Fruit fly (Drosophila melanogaster): ENCODE measurements around the gene Rab3-GEF.

Gene Rab3-GEF

DNA sequence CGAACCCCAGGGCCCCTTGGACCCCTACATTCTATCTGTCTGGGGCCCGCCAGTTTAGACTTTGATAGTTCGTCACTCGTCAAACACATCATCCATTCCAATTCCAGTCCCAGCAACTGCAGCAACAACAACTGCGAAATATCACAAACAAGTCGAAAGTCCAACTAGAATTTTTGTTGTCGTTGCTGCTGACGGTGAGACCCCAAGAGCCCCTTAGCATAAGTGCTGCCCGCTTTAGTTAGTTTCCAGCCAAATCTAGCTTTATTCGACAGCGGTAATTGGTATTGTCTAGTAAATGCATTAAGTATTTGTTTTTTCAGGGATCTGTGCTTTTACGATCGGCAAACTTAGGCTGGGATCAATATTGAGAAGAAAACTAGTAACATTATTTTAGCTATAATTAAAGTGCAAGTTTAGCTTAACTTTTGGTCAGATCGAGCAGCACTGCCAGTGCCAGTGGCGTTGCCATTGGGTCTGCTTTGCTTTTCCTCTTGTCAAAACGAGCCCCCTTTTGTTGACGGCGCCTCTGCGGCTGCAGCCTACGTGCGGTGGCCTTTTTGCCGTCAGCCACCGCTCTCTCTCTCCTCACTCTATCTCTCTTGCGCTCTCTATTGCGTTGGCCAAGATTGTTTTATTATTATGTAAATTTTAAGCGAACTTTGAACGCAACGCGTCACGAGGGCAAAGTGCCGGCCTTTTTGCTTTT, 14.7 kb upstream of the Rab3-GEF start (continued):
- TF ChIP-seq Ets96B (tag; optimal IDR thresholded peaks at IDR 0.05) (peak; percentile 83), CG3919 (GFP tag; optimal IDR thresholded peaks at IDR 0.05) (peak; percentile 90), Sox14 (GFP tag; optimal IDR thresholded peaks at IDR 0.05) (peak; percentile 88), dac (GFP tag; optimal IDR thresholded peaks at IDR 0.05) (peak; percentile 87), CG10631 (GFP tag; optimal IDR thresholded peaks at IDR 0.05) (peak; percentile 85), CG8119 (GFP tag; IDR thresholded peaks at IDR 0.05) (peak; percentile 86; the same call in 2 of the 3 replicates), eg (GFP tag; IDR thresholded peaks at IDR 0.05) (peak; percentile 85), CG1621 (tag; optimal IDR thresholded peaks at IDR 0.05) (peak; percentile 76), ss (GFP tag; optimal IDR thresholded peaks at IDR 0.05) (peak; percentile 91 to 93), Met (GFP tag; optimal IDR thresholded peaks at IDR 0.05) (peak; percentile 80), CG4318 (GFP tag; optimal IDR thresholded peaks at IDR 0.05) (peak; percentile 88), CG11762 (GFP tag; optimal IDR thresholded peaks at IDR 0.05; ENCODE audit: insufficient read depth) (peak; percentile 74), CG8319 (GFP tag; optimal IDR thresholded peaks at IDR 0.05) (peak; percentile 67), CG7368 (GFP tag; optimal IDR thresholded peaks at IDR 0.05) (peak; percentile 82), svp (GFP tag) (peak; percentile 93), CG15336 (GFP tag; IDR thresholded peaks at IDR 0.05) (peak; percentile 87), CG6808 (GFP tag; optimal IDR thresholded peaks at IDR 0.05) (peak; percentile 90), CG32006 (GFP tag; optimal IDR thresholded peaks at IDR 0.05) (peak; percentile 92), fkh (GFP tag; optimal IDR thresholded peaks at IDR 0.05) (peak; percentile 72), CG31627 (GFP tag; optimal IDR thresholded peaks at IDR 0.05) (peak; percentile 79), achi (GFP tag; optimal IDR thresholded peaks at IDR 0.05) (peak; percentile 85), esn (GFP tag; optimal IDR thresholded peaks at IDR 0.05) (peak; percentile 80), fd59A (GFP tag; optimal IDR thresholded peaks at IDR 0.05) (peak; percentile 78)

DNA sequence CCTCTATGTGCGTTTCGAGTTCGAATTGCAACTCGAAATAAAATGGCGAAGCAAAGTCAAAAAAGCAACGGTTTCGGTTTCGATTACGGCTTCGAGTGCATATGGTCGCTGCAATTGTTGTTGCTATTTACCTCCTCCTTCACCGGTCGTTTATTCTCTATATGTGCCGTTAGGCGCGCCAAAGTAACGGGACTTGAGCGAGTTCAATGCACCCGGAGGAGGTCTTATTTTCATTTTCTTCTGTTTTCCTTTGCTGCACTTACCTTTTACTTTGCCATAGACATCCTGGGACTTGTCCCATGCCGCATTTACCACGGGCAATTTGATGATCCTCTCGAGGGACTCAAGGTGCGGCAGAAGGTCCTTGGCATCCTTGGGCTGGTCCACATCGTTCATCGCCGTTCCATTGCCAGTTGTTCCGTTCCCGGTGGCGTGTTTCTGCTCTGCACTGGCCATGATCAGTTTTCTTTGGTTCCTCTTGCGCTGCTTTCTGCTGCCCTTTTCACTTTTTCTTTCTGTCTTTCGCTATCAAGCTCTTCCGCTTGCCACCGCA, 13.9 kb upstream of the Rab3-GEF start:
- no peak for TF ChIP-seq CG6792 (GFP tag; optimal IDR thresholded peaks at IDR 0.05)
- no peak for TF ChIP-seq CG16779 (tag; optimal IDR thresholded peaks at IDR 0.05)
- TF ChIP-seq CG4318 (GFP tag; optimal IDR thresholded peaks at IDR 0.05), result no peak
- TF ChIP-seq eg (GFP tag; IDR thresholded peaks at IDR 0.05), result no peak
- TF ChIP-seq Blimp-1 (GFP tag; optimal IDR thresholded peaks at IDR 0.05), result peak; percentile 48
- TF ChIP-seq Lpt (GFP tag; optimal IDR thresholded peaks at IDR 0.05), result no peak
- no peak for TF ChIP-seq CG31627 (GFP tag; optimal IDR thresholded peaks at IDR 0.05)

DNA sequence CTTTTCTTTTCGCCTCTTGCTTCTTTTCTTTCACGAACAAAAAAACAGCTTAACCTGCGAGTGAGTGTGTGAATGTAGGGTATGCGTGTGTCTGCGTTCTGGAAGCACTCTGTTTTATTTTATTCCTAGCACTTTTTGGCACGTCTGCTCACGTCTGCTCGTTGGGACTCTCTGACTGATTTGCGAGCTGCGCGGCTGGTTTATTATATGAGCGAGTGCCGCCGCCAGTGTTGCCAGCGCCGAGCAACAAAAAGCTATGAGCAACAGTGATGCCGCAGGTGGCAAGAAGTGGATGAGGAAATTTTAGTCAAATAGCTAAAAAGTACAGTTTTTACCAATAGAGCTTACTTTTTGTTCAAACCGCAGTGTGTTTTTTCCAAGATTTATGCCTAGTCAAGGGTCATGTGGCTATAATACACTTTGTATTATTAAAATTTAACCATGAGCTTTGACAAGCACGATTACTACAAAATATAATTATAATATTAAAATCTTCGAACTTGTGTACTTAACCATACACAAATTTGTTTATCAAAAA, 13.4 kb upstream of the Rab3-GEF start, which contains the start of gene Lsd-2:
TSS of gene Lsd-2 (minus strand) at position 183 of the 538 bp plus-strand sequence.
- TF ChIP-seq Met (GFP tag; optimal IDR thresholded peaks at IDR 0.05), result peak; percentile 13
- TF ChIP-seq Lpt (GFP tag; optimal IDR thresholded peaks at IDR 0.05), result no peak
- peak; percentile 9 for TF ChIP-seq fd59A (GFP tag; optimal IDR thresholded peaks at IDR 0.05)
- TF ChIP-seq salr (GFP tag; optimal IDR thresholded peaks at IDR 0.05), result peak in 1 of 2 experiments; percentile 21
- TF ChIP-seq Eip93F (GFP tag; optimal IDR thresholded peaks at IDR 0.05), result no peak
- TF ChIP-seq dsx (GFP tag; optimal IDR thresholded peaks at IDR 0.05; ENCODE audit: poor library complexity, severe bottlenecking), result peak; percentile 30
- peak; percentile 9 for TF ChIP-seq CG31627 (GFP tag; optimal IDR thresholded peaks at IDR 0.05)
- TF ChIP-seq CG15336 (GFP tag; IDR thresholded peaks at IDR 0.05), result peak; percentile 59
- TF ChIP-seq dac (GFP tag; optimal IDR thresholded peaks at IDR 0.05), result no peak
- TF ChIP-seq CG3919 (GFP tag; optimal IDR thresholded peaks at IDR 0.05), result peak; percentile 41
- TF ChIP-seq CG11902 (GFP tag; optimal IDR thresholded peaks at IDR 0.05), result no peak
- peak; percentile 63 for TF ChIP-seq Sox14 (GFP tag; optimal IDR thresholded peaks at IDR 0.05)
- peak; percentile 3 to 55 for TF ChIP-seq ss (GFP tag; optimal IDR thresholded peaks at IDR 0.05)
- peak; percentile 56; the same call in 2 of the 3 replicates for TF ChIP-seq eg (GFP tag; IDR thresholded peaks at IDR 0.05)
- TF ChIP-seq CG1621 (tag; optimal IDR thresholded peaks at IDR 0.05), result no peak
- TF ChIP-seq CG32006 (GFP tag; optimal IDR thresholded peaks at IDR 0.05), result peak; percentile 31
- peak; percentile 67; the same call in 2 of the 3 replicates for TF ChIP-seq CG6163 (GFP tag; IDR thresholded peaks at IDR 0.05)
- TF ChIP-seq CG8119 (GFP tag; IDR thresholded peaks at IDR 0.05), result peak; percentile 41; the same call in 2 of the 3 replicates
- TF ChIP-seq CG4318 (GFP tag; optimal IDR thresholded peaks at IDR 0.05), result peak; percentile 24
- no peak for TF ChIP-seq CG34406 (GFP tag; optimal IDR thresholded peaks at IDR 0.05)
- TF ChIP-seq CG11762 (GFP tag; optimal IDR thresholded peaks at IDR 0.05; ENCODE audit: insufficient read depth), result no peak
- TF ChIP-seq Smox (GFP tag; optimal IDR thresholded peaks at IDR 0.05), result no peak
- TF ChIP-seq cyc (GFP tag; optimal IDR thresholded peaks at IDR 0.05), result no peak
- peak; percentile 47 for TF ChIP-seq CG6808 (GFP tag; optimal IDR thresholded peaks at IDR 0.05)
- peak; percentile 51 for TF ChIP-seq Eip75B (GFP tag; optimal IDR thresholded peaks at IDR 0.05)
- TF ChIP-seq CG16779 (tag; optimal IDR thresholded peaks at IDR 0.05), result peak; percentile 42
- peak; percentile 37 for TF ChIP-seq net (GFP tag; optimal IDR thresholded peaks at IDR 0.05)
- peak; percentile 7 for TF ChIP-seq CG10669 (GFP tag; optimal IDR thresholded peaks at IDR 0.05)
- no peak for TF ChIP-seq CG8319 (GFP tag; optimal IDR thresholded peaks at IDR 0.05)
- TF ChIP-seq spab (GFP tag; optimal IDR thresholded peaks at IDR 0.05), result no peak
- TF ChIP-seq acj6 (GFP tag; optimal IDR thresholded peaks at IDR 0.05), result peak; percentile 4
- no peak for TF ChIP-seq OdsH (GFP tag; optimal IDR thresholded peaks at IDR 0.05)
